Fruit fly (Drosophila melanogaster) whole organism, wandering third instar larva: ENCODE measurements around the gene tal-AA.

ENCODE experiments used
- usp ChIP-seq: fragments of >200 bp; optimal IDR thresholded peaks from 2 replicates; lab custom pipeline; 2017; ENCODE audit warnings: missing biosample characterization, missing genetic modification characterization
- woc ChIP-seq: sonication (Bioruptor generic); optimal IDR thresholded peaks from 2 replicates; lab custom pipeline; 2016; ENCODE audit warnings: missing biosample characterization, mild to moderate bottlenecking, missing genetic modification characterization

DNA sequence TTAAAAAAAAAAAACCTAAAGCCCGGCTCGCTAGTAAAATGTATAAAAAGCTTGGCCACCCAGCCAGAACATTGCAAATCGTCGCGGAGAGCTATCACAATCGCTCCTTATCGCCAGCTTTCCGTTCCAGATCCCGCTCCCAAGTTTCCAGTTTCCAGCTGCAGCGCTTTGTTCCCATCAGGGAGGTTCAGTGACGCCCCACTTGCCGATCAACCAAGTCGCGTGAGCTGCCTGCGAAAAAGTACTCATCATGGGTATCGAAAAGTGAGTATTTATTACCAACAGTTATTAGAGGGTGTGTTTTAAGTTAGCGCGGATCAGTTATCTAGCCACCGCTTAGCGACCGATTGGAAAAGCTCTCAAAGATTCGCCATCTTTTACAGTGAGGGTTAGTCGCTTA, 30.3 kb upstream of the tal-AA start:
- TF ChIP-seq usp (GFP tag; lab: Kevin White, UChicago) (no peak), woc (GFP tag; lab: Kevin White, UChicago) (no peak)
